Worm (Caenorhabditis elegans): ENCODE data around the gene fipr-20.

- TF ChIP-seq dmd-6 (GFP tag; IDR thresholded peaks at IDR 0.05) (no peak; the same call in 1 of the 2 replicates), T20F7.1 (GFP tag; optimal IDR thresholded peaks at IDR 0.05) (no peak), unc-130 (GFP tag; optimal IDR thresholded peaks at IDR 0.05) (no peak), mep-1 (tag; optimal IDR thresholded peaks at IDR 0.05) (peak; percentile 24), ceh-82 (tag; optimal IDR thresholded peaks at IDR 0.05) (no peak), pha-4 (GFP tag; IDR thresholded peaks at IDR 0.05) (no peak), pha-4 (tag; optimal IDR thresholded peaks at IDR 0.05) (peak; percentile 52), nhr-102 (tag; optimal IDR thresholded peaks at IDR 0.05) (no peak), dpl-1 (GFP tag; optimal IDR thresholded peaks at IDR 0.05) (peak; percentile 38)
Measured at ce11 chrIII:7463438-7464008, 1.3 kb upstream of the fipr-20 start, which contains the start of gene H14A12.3.

All from whole organism, L4 larva.